Fruit fly (Drosophila melanogaster) whole organism, embryonic: ENCODE measurements around the gene CG10089.
A peak's percentile ranks its signal among the peaks of the same experiment; 100 is the strongest.

Experiments
- B-H2 ChIP-seq: fragments of 200-800 bp; sonication (Bioruptor generic); optimal IDR thresholded peaks from 2 replicates; lab custom pipeline; 2018; ENCODE audit warnings: missing biosample characterization, mild to moderate bottlenecking, missing genetic modification characterization
- Bdp1 ChIP-seq: fragments of 200-800 bp; sonication (Bioruptor generic); optimal IDR thresholded peaks from 3 replicates; lab custom pipeline; 2016; ENCODE audit warnings: missing biosample characterization, missing genetic modification characterization
- Blimp-1 ChIP-seq: fragments of 200-800 bp; sonication (Bioruptor generic); optimal IDR thresholded peaks from 3 replicates; lab custom pipeline; 2018; ENCODE audit warnings: missing biosample characterization, missing genetic modification characterization, mild to moderate bottlenecking, moderate library complexity, missing genetic modification reagents
- CG13296 ChIP-seq: fragments of 200-800 bp; sonication (Bioruptor generic); optimal IDR thresholded peaks from 3 replicates; lab custom pipeline; 2018; ENCODE audit warnings: missing biosample characterization, mild to moderate bottlenecking, missing genetic modification characterization
- CG13775 ChIP-seq: fragments of 200-800 bp; sonication (Bioruptor generic); optimal IDR thresholded peaks from 3 replicates; lab custom pipeline; 2017; ENCODE audit warnings: missing biosample characterization, mild to moderate bottlenecking, missing genetic modification characterization
- CG14965 ChIP-seq: fragments of 200-800 bp; sonication (Bioruptor generic); optimal IDR thresholded peaks from 2 replicates; lab custom pipeline; 2016; ENCODE audit warnings: missing biosample characterization, missing genetic modification characterization, borderline replicate concordance
- CG15696 ChIP-seq: fragments of 200-800 bp; sonication (Bioruptor generic); optimal IDR thresholded peaks from 2 replicates; lab custom pipeline; 2019; ENCODE audit warnings: missing biosample characterization, mild to moderate bottlenecking, missing genetic modification characterization, moderate library complexity
- CG17912 ChIP-seq: fragments of 200-800 bp; sonication (Bioruptor generic); optimal IDR thresholded peaks from 2 replicates; lab custom pipeline; 2018; ENCODE audit warnings: missing biosample characterization, mild to moderate bottlenecking, missing genetic modification characterization
- CG2875 ChIP-seq: fragments of 200-800 bp; sonication (Bioruptor generic); optimal IDR thresholded peaks from 2 replicates; lab custom pipeline; 2017; ENCODE audit warnings: missing biosample characterization, mild to moderate bottlenecking, missing genetic modification characterization, missing genetic modification reagents
- CG3163 ChIP-seq: fragments of 200-800 bp; sonication (Bioruptor generic); optimal IDR thresholded peaks from 3 replicates; lab custom pipeline; 2016; ENCODE audit warnings: missing biosample characterization, missing genetic modification characterization
- CG6272 ChIP-seq: fragments of 200-800 bp; sonication (Bioruptor generic); IDR thresholded peaks from 2 replicates; pipeline ENCODE4 v1.3.6; 2022; ENCODE audit warnings: missing biosample characterization, missing genetic modification characterization
- CG6689 ChIP-seq: fragments of 200-800 bp; sonication (Bioruptor generic); IDR thresholded peaks from 2 replicates; pipeline ENCODE4 v1.3.6; 2022; ENCODE audit warnings: missing biosample characterization, missing genetic modification characterization
- CG7372 ChIP-seq: fragments of 200-800 bp; sonication (Bioruptor generic); IDR thresholded peaks from 2 replicates; pipeline ENCODE4 v1.3.6; 2022; ENCODE audit warnings: missing biosample characterization, missing genetic modification characterization
- CG8290 ChIP-seq, 3 experiments: fragments of 200-800 bp; sonication (Bioruptor generic); optimal IDR thresholded peaks; 2 replicates each; lab custom pipeline; 2016 to 2019; ENCODE audit warnings: missing biosample characterization in 3 of 3, missing genetic modification characterization in 3 of 3, mild to moderate bottlenecking in 2 of 3, moderate library complexity in 1 of 3
- CG9437 ChIP-seq: fragments of 200-800 bp; sonication (Bioruptor generic); optimal IDR thresholded peaks from 2 replicates; lab custom pipeline; 2018; ENCODE audit warnings: missing biosample characterization, mild to moderate bottlenecking, missing genetic modification characterization
- Hr51 ChIP-seq, 2 experiments: fragments of 200-800 bp; sonication (Bioruptor generic); optimal IDR thresholded peaks; 2 replicates in 1 of 2; 3 replicates in 1 of 2; lab custom pipeline; 2016 to 2018; ENCODE audit warnings: missing biosample characterization in 2 of 2, missing genetic modification characterization in 2 of 2, mild to moderate bottlenecking in 1 of 2, moderate library complexity in 1 of 2
- Lhr ChIP-seq: fragments of 200-800 bp; sonication (Bioruptor generic); optimal IDR thresholded peaks from 3 replicates; lab custom pipeline; 2017; ENCODE audit warnings: mild to moderate bottlenecking, missing biosample characterization, missing genetic modification reagents, missing genetic modification characterization
- MESR4 ChIP-seq: fragments of 200-800 bp; sonication (Bioruptor generic); optimal IDR thresholded peaks from 2 replicates; lab custom pipeline; 2018; ENCODE audit warnings: missing biosample characterization, mild to moderate bottlenecking, missing genetic modification characterization, moderate library complexity
- NC2β ChIP-seq: fragments of 200-800 bp; sonication (Bioruptor generic); optimal IDR thresholded peaks from 2 replicates; lab custom pipeline; 2016; ENCODE audit warnings: missing biosample characterization, missing genetic modification characterization
- Nf-YB ChIP-seq: fragments of 200-800 bp; sonication (Bioruptor generic); optimal IDR thresholded peaks from 3 replicates; lab custom pipeline; 2019; ENCODE audit warnings: missing biosample characterization, mild to moderate bottlenecking, missing genetic modification characterization, moderate library complexity
- PHDP ChIP-seq: fragments of 200-800 bp; sonication (Bioruptor generic); optimal IDR thresholded peaks from 3 replicates; lab custom pipeline; 2018; ENCODE audit warnings: missing biosample characterization, mild to moderate bottlenecking, missing genetic modification characterization, moderate library complexity
- Usf ChIP-seq: fragments of 200-800 bp; sonication (Bioruptor generic); optimal IDR thresholded peaks from 2 replicates; lab custom pipeline; 2017; ENCODE audit warnings: missing genotype, missing biosample characterization, missing genetic modification characterization
- cas ChIP-seq: fragments of 200-800 bp; sonication (Bioruptor generic); IDR thresholded peaks from 2 replicates; pipeline ENCODE4 v1.3.6; 2022; ENCODE audit warnings: missing biosample characterization, missing genetic modification characterization
- chif ChIP-seq, 2 experiments: fragments of 200-800 bp; sonication (Bioruptor generic); optimal IDR thresholded peaks; 3 replicates each; lab custom pipeline; 2016; ENCODE audit warnings: missing biosample characterization in 2 of 2, missing genetic modification characterization in 2 of 2
- chinmo ChIP-seq: fragments of 200-800 bp; sonication (Bioruptor generic); IDR thresholded peaks from 4 replicates; pipeline ENCODE4 v1.3.6; 2022; ENCODE audit warnings: missing biosample characterization, missing genetic modification characterization; ENCODE audit not compliant: partially characterized antibody
- dmrt99B ChIP-seq: fragments of 200-800 bp; sonication (Bioruptor generic); optimal IDR thresholded peaks from 2 replicates; lab custom pipeline; 2018; ENCODE audit warnings: missing biosample characterization, mild to moderate bottlenecking, missing genetic modification characterization, moderate library complexity
- eve ChIP-seq, 2 experiments: fragments of >200 bp; optimal IDR thresholded peaks; 2 replicates each; lab custom pipeline; 2017; ENCODE audit warnings: missing biosample characterization in 2 of 2, missing genetic modification characterization in 2 of 2
- exex ChIP-seq: fragments of 200-800 bp; sonication (Bioruptor generic); optimal IDR thresholded peaks from 4 replicates; lab custom pipeline; 2018; ENCODE audit warnings: missing biosample characterization, mild to moderate bottlenecking, missing genetic modification characterization, moderate library complexity
- eyg ChIP-seq: fragments of 200-800 bp; sonication (Bioruptor generic); optimal IDR thresholded peaks from 3 replicates; lab custom pipeline; 2016; ENCODE audit warnings: missing biosample characterization, missing genetic modification characterization
- fd96Cb ChIP-seq: fragments of 200-800 bp; sonication (Bioruptor generic); optimal IDR thresholded peaks from 2 replicates; lab custom pipeline; 2018; ENCODE audit warnings: missing biosample characterization, mild to moderate bottlenecking, missing genetic modification characterization, moderate library complexity
- grn ChIP-seq: fragments of 200-800 bp; sonication (Bioruptor generic); optimal IDR thresholded peaks from 3 replicates; lab custom pipeline; 2017; ENCODE audit warnings: missing biosample characterization, missing genetic modification characterization
- lab ChIP-seq: fragments of 200-800 bp; sonication (Bioruptor generic); optimal IDR thresholded peaks from 3 replicates; lab custom pipeline; 2017; ENCODE audit warnings: missing biosample characterization, missing genetic modification characterization, mild to moderate bottlenecking, moderate library complexity, missing genetic modification reagents
- mirr ChIP-seq: fragments of 200-800 bp; sonication (Bioruptor generic); optimal IDR thresholded peaks from 3 replicates; lab custom pipeline; 2018; ENCODE audit warnings: missing biosample characterization, mild to moderate bottlenecking, missing genetic modification characterization
- nmo ChIP-seq: fragments of 200-800 bp; sonication (Bioruptor generic); optimal IDR thresholded peaks from 2 replicates; lab custom pipeline; 2018; ENCODE audit warnings: missing biosample characterization, mild to moderate bottlenecking, missing genetic modification characterization, moderate library complexity
- sd ChIP-seq: fragments of 200-800 bp; sonication (Bioruptor generic); optimal IDR thresholded peaks from 3 replicates; lab custom pipeline; 2018; ENCODE audit warnings: missing biosample characterization, mild to moderate bottlenecking, missing genetic modification characterization, moderate library complexity
- sens-2 ChIP-seq: fragments of 200-800 bp; sonication (Bioruptor generic); IDR thresholded peaks from 2 replicates; pipeline ENCODE4 v1.3.6; 2022; ENCODE audit warnings: missing biosample characterization, missing genetic modification characterization
- sima ChIP-seq: fragments of 200-800 bp; sonication (Bioruptor generic); optimal IDR thresholded peaks from 2 replicates; lab custom pipeline; 2016; ENCODE audit warnings: missing biosample characterization, missing genetic modification characterization
- sisA ChIP-seq: fragments of 200-800 bp; sonication (Bioruptor generic); IDR thresholded peaks from 2 replicates; pipeline ENCODE4 v1.3.6; 2022; ENCODE audit warnings: missing biosample characterization, missing genetic modification characterization
- so ChIP-seq: fragments of 200-800 bp; sonication (Bioruptor generic); IDR thresholded peaks from 3 replicates; pipeline ENCODE4 v1.3.6; 2022; ENCODE audit warnings: missing biosample characterization, missing genetic modification characterization
- toy ChIP-seq: fragments of 200-800 bp; sonication (Bioruptor generic); IDR thresholded peaks from 2 replicates; pipeline ENCODE4 v1.3.6; 2022; ENCODE audit warnings: missing biosample characterization, missing genetic modification characterization
- vnd ChIP-seq: fragments of 200-800 bp; sonication (Bioruptor generic); IDR thresholded peaks from 3 replicates; pipeline ENCODE4 v1.3.6; 2022; ENCODE audit warnings: missing biosample characterization, missing genetic modification characterization; ENCODE audit not compliant: partially characterized antibody
- zf30C ChIP-seq: fragments of 200-800 bp; sonication (Bioruptor generic); optimal IDR thresholded peaks from 3 replicates; lab custom pipeline; 2018; ENCODE audit warnings: missing biosample characterization, mild to moderate bottlenecking, missing genetic modification characterization

Gene CG10089

DNA sequence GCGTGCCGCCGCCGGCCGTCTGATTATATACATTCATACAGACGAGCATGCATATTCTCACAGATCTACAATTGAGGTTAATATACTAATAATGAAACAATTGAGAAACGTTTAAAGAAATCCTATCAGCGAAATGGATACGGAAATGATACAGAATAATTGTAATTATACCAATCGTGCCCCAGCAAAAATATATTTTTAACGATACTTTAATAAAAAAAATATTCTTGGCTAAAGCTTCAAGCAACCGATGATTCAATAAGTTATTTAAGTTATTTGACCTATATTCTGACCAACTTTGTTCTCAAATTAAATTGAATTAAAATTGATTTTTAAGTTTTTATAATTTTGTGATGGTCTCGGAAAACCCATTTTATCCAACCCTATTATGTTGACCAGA is 1.5 kb upstream of the CG10089 start (continued):
- peak; percentile 14 for TF ChIP-seq Blimp-1 (GFP tag; lab: Kevin White, UChicago)
- TF ChIP-seq sisA: no peak
- no peak for TF ChIP-seq PHDP (tag; lab: Kevin White, UChicago)
- TF ChIP-seq so: 0 out of 3 replicates have a peak, but pooled peaks have one; percentile 32
- TF ChIP-seq nmo (GFP tag; lab: Kevin White, UChicago): peak; percentile 43
- TF ChIP-seq fd96Cb: peak; percentile 24
- TF ChIP-seq CG17912 (GFP tag; lab: Kevin White, UChicago): no peak
- no peak for TF ChIP-seq CG7372 (GFP tag; lab: Robert Waterston, UW)
- no peak for TF ChIP-seq CG14965 (GFP tag; lab: Kevin White, UChicago)
- peak; percentile 25 for TF ChIP-seq dmrt99B (tag; lab: Kevin White, UChicago)
- TF ChIP-seq Usf: no peak
- TF ChIP-seq MESR4 (GFP tag; lab: Kevin White, UChicago): no peak
- TF ChIP-seq CG6689 (GFP tag; lab: Robert Waterston, UW): peak; percentile 36
- no peak for TF ChIP-seq vnd (GFP tag; lab: Robert Waterston, UW)
- no peak for TF ChIP-seq Bdp1
- no peak for TF ChIP-seq CG13775 (GFP tag; lab: Kevin White, UChicago)
- no peak for TF ChIP-seq CG15696 (tag; lab: Kevin White, UChicago)
- TF ChIP-seq cas (GFP tag; lab: Robert Waterston, UW): no peak

DNA sequence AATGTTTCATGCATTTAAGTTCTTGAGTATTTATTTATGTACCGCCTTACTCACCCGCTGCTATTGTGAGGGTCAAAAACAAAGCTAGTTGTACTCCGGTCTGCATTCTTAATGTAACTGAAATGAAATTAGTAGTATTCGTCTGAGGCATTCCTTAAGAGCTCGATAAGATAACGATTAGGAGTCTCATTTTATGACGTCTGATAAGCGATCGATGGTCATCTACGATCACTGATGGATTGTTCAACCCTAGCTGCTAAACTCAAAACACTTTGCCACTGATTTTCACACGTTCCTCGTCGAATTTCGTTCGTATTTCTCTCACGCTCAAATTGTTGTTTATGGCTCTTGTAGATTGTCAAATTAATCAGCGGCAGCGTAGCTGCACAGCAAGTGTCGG is 17.5 kb downstream of the CG10089 start, which contains the start of gene CG10116:
Gene CG10116 (minus strand): TSS at position 106 of the 400 bp plus-strand sequence.
- no peak for TF ChIP-seq mirr
- TF ChIP-seq exex (tag; lab: Kevin White, UChicago): peak; percentile 78
- 0 out of 4 replicates have a peak, but pooled peaks have one; percentile 38 for TF ChIP-seq chinmo (GFP tag; lab: Robert Waterston, UW)
- TF ChIP-seq CG6272 (GFP tag; lab: Robert Waterston, UW): no peak
- no peak for TF ChIP-seq Lhr (GFP tag; lab: Kevin White, UChicago)
- no peak for TF ChIP-seq toy (GFP tag; lab: Robert Waterston, UW)
- peak; percentile 70 for TF ChIP-seq grn (GFP tag; lab: Kevin White, UChicago)
- no peak for TF ChIP-seq sima
- no peak for TF ChIP-seq CG2875 (GFP tag; lab: Kevin White, UChicago)
- TF ChIP-seq sens-2 (GFP tag; lab: Robert Waterston, UW): peak; percentile 43; the same call in 1 of the 2 replicates
- TF ChIP-seq NC2β (GFP tag; lab: Kevin White, UChicago): no peak
- TF ChIP-seq CG3163 (GFP tag; lab: Kevin White, UChicago): no peak
- TF ChIP-seq sd (tag; lab: Kevin White, UChicago): peak; percentile 87
- no peak for TF ChIP-seq CG13296 (GFP tag; lab: Kevin White, UChicago)
- TF ChIP-seq, all 482 proteins: peak for 5

DNA sequence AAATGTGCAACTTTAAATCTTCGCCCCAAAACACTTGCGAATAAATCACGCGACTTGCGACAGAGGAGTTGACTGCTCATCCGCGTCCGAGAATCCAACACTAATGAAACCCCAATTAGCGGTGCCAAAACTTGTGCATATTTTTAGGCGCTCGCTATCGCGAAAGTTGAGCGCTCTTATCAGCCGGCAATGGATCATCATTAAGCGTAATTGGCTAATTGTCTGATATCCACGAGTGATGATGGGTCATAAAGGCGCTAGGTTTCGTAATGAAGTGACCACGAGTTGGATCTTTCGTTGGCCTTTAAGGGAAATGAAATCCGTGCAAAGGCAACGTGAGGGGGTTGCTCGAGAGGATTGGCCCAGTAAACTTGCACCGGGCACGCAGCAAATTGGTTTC is 19.8 kb downstream of the CG10089 start:
- TF ChIP-seq eve (GFP tag; optimal IDR thresholded peaks at IDR 0.05; lab: Kevin White, UChicago) (no peak), lab (GFP tag; lab: Kevin White, UChicago) (peak; percentile 19), exex (tag; lab: Kevin White, UChicago) (peak; percentile 81), Nf-YB (GFP tag; lab: Kevin White, UChicago) (no peak), chif (GFP tag; optimal IDR thresholded peaks at IDR 0.05; lab: Kevin White, UChicago) (no peak), Hr51 (GFP tag; optimal IDR thresholded peaks at IDR 0.05; lab: Kevin White, UChicago) (no peak), CG9437 (no peak), zf30C (GFP tag; lab: Kevin White, UChicago) (no peak), B-H2 (peak; percentile 3), eyg (GFP tag; lab: Kevin White, UChicago) (no peak), NC2β (GFP tag; lab: Kevin White, UChicago) (no peak), CG8290 (GFP tag; optimal IDR thresholded peaks at IDR 0.05; lab: Kevin White, UChicago) (no peak), CG8290 (tag; optimal IDR thresholded peaks at IDR 0.05; lab: Kevin White, UChicago) (peak in 1 of 2 experiments; percentile 6)
